Fruit fly (Drosophila melanogaster): ENCODE data around the gene Pcyt1.

- TF ChIP-seq Myc (optimal IDR thresholded peaks at IDR 0.05) (no peak), ttk (optimal IDR thresholded peaks at IDR 0.05) (no peak), psq (optimal IDR thresholded peaks at IDR 0.05) (no peak), insv (optimal IDR thresholded peaks at IDR 0.05) (no peak), h (optimal IDR thresholded peaks at IDR 0.05) (no peak), Sin3A (optimal IDR thresholded peaks at IDR 0.05) (no peak)
Measured at dm6 chr3L:1531159-1531558, 14.7 kb upstream of the Pcyt1 start, which contains the start of gene Ir62a.

Data from Kc167 (cell line).